Worm (Caenorhabditis elegans) whole organism, dauer: ENCODE data around the gene uaf-2.
"Not testable (repeated sequence)": the region's sequence is repeated elsewhere in the genome, so short reads cannot be mapped to it uniquely, and the experiment has no call there.

ENCODE experiments used
- unc-62 ChIP-seq: sonication (generic microtip); optimal IDR thresholded peaks from 2 replicates; lab custom pipeline; 2017; ENCODE audit warnings: missing biosample characterization, missing genetic modification reagents, missing genetic modification characterization

uaf-2 gene

ce11 chrIV:17118585-17118984 lies at the start of gene uaf-2:
Gene uaf-2, minus strand, starts transcription at chrIV:17118767.
- TF ChIP-seq unc-62 = no peak

DNA sequence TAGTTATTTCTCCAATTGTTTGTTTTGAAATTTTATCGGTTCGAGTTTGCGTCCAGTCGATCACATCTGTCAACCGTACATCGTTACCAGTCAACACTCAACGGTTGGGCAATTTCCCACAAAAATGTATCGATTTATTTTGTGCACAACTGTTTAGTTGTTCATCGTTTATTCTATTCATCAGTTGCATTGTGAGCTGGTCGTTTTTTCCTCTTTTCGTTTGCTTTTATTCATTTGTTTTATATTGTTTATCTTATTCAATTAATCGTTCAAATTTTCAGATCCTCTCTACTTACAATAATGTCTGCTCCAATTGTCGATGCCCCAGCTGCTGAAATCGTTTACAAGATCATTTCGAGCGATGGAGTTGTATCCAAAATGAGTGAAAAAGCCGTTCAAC lies 48.4 kb upstream of the uaf-2 start, which contains the start of gene skr-12:
Gene skr-12 (plus strand): TSS at position 301 of the 400 bp plus-strand sequence.
- TF ChIP-seq unc-62 = no peak

DNA sequence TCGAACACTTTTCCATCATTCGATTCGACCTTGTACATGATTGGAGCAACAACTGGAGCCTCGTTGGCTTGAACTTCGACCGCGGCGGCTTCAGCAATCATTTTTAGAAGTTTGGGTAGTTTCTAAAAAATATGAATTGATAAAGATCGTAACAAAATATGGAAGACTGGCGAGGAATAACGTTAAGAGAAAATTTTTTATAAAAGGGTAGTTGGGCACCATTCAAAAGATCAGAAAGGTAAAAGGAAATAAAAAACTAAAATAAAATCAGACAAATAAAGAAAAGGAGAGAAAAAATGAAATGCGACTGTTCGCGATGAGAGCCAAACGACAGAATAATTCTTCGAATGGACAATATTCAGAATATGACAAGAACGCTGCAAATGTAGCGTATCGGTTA lies 47.2 kb upstream of the uaf-2 start, which contains the start of gene skr-8:
Gene skr-8 (minus strand): TSS at position 101 of the 400 bp plus-strand sequence.
- TF ChIP-seq unc-62 = not testable (repeated sequence)

DNA sequence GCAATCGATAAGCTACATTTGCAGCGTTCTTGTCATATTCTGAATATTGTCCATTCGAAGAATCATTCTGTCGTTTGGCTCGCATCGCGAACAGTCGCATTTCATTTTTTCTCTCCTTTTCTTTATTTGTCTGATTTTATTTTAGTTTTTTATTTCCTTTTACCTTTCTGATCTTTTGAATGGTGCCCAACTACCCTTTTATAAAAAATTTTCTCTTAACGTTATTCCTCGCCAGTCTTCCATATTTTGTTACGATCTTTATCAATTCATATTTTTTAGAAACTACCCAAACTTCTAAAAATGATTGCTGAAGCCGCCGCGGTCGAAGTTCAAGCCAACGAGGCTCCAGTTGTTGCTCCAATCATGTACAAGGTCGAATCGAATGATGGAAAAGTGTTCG lies 44.7 kb upstream of the uaf-2 start, which contains the start of gene skr-9:
Gene skr-9 (plus strand): TSS at position 301 of the 400 bp plus-strand sequence.
- not testable (repeated sequence) for TF ChIP-seq unc-62

DNA sequence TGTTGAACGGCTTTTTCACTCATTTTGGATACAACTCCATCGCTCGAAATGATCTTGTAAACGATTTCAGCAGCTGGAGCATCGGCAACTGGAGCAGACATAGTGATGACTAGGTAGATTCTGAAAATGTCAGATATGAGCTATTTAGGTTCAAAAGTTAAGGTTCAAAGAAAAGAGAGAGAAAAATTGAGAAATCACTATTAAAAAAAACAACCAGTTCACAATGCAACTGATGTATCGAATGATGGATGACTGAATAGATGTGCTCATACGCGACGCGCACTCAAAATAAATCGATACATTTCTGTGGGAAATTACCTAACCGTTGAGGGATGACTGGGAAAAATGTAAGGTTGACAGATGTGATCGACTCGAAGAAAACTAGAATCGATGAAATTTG lies 43.9 kb upstream of the uaf-2 start, which contains the start of gene skr-13:
Gene skr-13 (minus strand): TSS at position 101 of the 400 bp plus-strand sequence.
- TF ChIP-seq unc-62 = no peak

ce11 chrIV:17153002-17153401 lies 34.4 kb upstream of the uaf-2 start:
- TF ChIP-seq unc-62 = no peak

DNA sequence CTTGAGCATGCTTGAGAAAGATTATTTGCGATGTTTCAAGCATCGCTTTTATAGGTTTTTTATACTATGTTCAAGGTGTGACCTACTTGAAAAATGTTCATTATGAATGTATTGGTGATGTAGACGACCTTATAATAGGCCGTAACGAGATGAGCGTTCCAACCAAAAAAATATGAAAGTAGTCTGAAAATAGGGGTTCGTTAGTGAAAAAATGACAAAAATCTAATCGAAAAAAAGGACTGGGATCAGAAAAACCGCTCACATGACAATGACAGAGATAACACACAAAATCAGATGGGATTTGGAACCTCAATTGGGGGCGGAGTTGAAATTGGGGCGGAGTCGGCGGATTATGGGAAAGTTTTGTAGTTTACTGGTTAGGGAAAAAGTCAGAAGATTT lies 32.3 kb upstream of the uaf-2 start, which contains the start of gene Y116A8C.40:
Gene Y116A8C.40 (minus strand): TSS at position 101 of the 400 bp plus-strand sequence.
- no peak for TF ChIP-seq unc-62

ce11 chrIV:17150418-17150817 lies 31.9 kb upstream of the uaf-2 start:
- TF ChIP-seq unc-62 = no peak

- no peak for TF ChIP-seq unc-62
Observed at ce11 chrIV:17131035-17131595, 12.5 kb upstream of the uaf-2 start, which contains the start of the genes Y116A8C.37 and Y116A8C.38. Gene Y116A8C.37, minus strand, starts transcription at chrIV:17131135. Gene Y116A8C.38, plus strand, starts transcription at chrIV:17131545.

- no peak for TF ChIP-seq unc-62
Observed at ce11 chrIV:17126512-17126911, 7.9 kb upstream of the uaf-2 start.

DNA sequence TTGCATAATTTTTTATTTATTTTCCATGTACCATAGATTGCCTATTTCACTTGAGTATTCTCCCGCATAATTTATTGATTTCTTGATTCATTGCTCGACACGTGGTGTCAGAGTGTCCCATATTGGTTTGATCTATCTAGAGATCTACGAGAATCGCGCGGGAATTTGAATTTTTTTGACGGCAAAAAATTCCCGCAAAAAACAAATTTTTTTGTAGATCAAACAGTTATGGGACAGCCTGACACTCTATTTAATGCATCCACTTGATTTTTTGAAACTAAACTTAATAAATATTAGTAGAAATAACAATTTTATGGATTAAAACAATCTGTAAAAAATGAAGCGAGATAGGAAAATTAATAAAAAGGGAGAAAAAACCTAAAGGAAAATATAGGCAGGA lies 7.4 kb upstream of the uaf-2 start:
- no peak for TF ChIP-seq unc-62

DNA sequence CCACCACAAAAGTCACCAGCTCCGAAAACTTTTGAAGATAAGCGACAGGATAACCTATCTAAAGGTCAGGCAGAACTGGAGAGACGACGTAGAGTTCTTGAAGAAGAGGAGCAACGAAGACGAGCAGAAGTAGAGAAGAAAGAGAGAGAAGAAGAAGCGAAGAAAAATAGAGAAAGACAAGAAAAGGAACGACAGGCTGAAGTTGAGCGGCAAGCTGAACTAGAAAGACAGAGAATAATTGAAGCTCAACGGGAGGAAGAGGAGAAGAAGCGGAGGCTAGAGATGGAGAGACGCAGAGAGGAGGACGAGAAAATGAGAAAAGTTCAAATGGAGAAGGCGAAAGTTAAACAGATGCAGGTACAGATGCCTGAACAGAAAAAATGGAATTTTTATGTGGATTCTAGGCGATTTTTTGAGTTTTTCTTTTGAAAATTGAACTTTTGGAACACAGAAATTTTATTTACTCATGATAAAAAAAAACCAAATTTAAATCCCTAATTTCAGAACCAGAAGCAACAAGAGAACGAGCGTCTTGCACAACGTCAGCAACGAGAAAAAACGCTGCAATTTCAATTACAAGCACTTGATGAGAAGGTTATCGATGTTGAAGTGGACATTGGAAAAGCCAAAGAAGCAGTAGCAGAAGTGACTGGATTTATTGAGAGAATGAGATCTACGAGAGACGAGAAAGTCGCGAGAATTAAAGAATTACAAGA lies 2.6 kb upstream of the uaf-2 start:
- TF ChIP-seq unc-62 = no peak

DNA sequence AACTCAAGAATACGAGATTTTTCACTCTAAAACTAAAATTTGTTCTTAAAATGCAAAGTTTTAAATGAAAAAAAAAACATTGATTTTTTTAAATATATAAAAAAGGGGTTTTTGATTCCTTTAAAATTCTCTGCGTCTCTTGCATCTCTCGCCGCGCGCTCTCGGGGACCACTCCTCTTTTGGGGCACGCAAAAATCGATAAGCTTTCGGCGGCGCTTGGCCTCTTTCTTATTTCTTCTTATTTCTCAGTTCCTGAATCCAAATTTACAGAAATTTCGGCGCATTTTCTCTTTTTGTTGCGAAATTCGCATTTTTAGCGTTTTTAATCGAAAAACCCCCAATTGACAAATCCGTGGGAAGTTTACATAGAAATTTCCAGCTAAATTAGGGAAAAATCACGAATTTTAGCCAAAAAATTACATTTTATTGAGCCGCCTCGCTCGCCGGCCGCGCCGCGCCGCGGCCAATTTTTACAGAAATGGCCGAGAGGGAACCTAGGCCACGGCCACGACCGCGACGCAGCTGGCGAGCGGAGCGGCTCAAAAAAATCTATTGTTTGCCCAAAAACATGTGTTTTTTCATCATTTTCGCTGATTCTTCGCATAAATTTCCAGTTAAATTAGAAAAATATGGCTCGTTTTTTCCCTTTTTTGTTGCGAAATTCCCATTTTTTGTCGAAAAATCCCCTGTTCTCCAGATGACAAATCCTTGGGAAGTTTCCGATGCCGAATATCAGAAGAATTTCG lies 593 bp upstream of the uaf-2 start, which contains the start of gene itsn-1:
Gene itsn-1 (plus strand): TSS at position 696 of the 746 bp plus-strand sequence.
- TF ChIP-seq unc-62 = no peak

ce11 chrIV:17116821-17117220 lies 1.7 kb downstream of the uaf-2 start:
- TF ChIP-seq unc-62 = no peak

DNA sequence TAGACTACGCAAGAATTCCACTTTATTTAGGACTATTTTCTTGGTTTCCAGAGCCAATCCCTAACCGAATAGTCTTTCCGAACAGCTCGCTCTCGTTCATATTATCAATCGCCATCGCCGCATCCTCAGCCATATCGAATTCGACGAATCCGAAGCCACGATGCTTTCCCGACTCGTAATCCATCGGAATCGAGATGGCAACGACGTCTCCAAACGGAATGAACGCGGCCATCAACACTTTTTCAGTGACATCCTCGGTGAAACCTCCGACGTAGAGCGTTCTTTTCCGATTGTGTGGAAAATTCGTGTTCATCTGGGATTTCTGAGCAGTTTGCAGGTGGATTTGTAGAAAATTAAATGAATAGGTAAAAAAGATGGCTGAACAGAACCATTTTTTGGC lies 2.2 kb downstream of the uaf-2 start, which contains the start of gene cyn-13:
Gene cyn-13 (minus strand): TSS at position 313 of the 400 bp plus-strand sequence.
- TF ChIP-seq unc-62 = no peak

DNA sequence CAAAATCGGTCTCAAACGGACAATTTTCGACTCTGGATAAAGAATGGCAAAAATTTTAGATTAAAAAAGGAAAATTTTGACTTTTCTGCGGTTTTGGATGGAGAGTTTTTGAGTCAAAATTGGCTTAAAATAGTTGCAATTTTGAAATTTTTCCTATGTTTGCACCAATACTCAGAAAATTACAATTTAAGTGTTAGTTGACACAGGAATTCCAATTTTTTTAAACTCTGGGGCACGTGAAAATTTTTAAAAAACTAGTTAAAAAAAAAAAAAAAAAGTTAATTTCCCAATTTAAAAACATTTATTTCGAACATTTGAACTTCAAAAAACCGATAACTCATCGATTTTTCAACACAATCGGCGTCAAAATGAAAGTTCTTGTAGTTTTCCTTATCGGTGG lies 6.8 kb downstream of the uaf-2 start, which contains the start of gene Y116A8C.33:
Gene Y116A8C.33 (plus strand): TSS at position 301 of the 400 bp plus-strand sequence.
- TF ChIP-seq unc-62 = no peak

DNA sequence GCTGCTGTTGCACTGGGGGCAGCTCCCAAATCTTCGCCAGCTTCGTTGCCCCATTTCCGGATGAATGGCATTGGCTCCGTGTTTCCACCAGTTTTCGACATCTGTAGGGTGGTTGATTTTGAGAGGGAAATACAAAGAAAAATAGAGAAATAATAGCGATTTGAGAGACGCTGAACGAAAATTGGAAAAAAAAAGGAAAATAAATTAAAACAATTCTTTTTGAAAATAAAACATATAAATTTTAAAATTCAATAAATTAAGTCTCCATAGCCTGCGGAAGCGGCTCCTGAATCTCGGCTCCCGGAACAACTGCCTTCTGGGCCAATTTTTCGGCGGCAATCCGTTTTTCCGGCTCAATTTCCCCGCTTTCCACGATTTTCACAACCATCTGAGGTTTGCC lies 7.7 kb downstream of the uaf-2 start, which contains the start of gene sfa-1:
Gene sfa-1 (minus strand): TSS at position 101 of the 400 bp plus-strand sequence.
- no peak for TF ChIP-seq unc-62
